Worm (Caenorhabditis elegans) whole organism, late embryonic: Measurements from ENCODE around the gene C39B5.2.

Source experiments
- C08G9.2 ChIP-seq: sonication (generic microtip); optimal IDR thresholded peaks from 2 replicates; lab custom pipeline; 2016; ENCODE audit warnings: mild to moderate bottlenecking, missing genetic modification characterization, moderate library complexity, missing compliant biosample characterization
- C38D4.7 ChIP-seq: fragments of 200-800 bp; sonication (Bioruptor generic); optimal IDR thresholded peaks from 2 replicates; lab custom pipeline; 2018; ENCODE audit warnings: mild to moderate bottlenecking, missing genetic modification characterization, moderate library complexity, missing compliant biosample characterization
- F13H6.1 ChIP-seq: sonication (generic microtip); optimal IDR thresholded peaks from 2 replicates; lab custom pipeline; 2016; ENCODE audit warnings: missing genetic modification characterization, missing compliant biosample characterization
- K09A11.1 ChIP-seq: sonication (generic microtip); optimal IDR thresholded peaks from 2 replicates; lab custom pipeline; 2017; ENCODE audit warnings: antibody characterized with exemption, mild to moderate bottlenecking, missing genetic modification characterization, missing compliant biosample characterization; ENCODE audit not compliant: insufficient read depth
- T23F11.4 ChIP-seq: fragments of 200-800 bp; sonication (Bioruptor generic); optimal IDR thresholded peaks from 2 replicates; lab custom pipeline; 2018; ENCODE audit warnings: mild to moderate bottlenecking, missing genetic modification characterization, missing compliant biosample characterization
- ceh-19 ChIP-seq: fragments of 200-800 bp; sonication (Bioruptor generic); optimal IDR thresholded peaks from 2 replicates; lab custom pipeline; 2018; ENCODE audit warnings: mild to moderate bottlenecking, missing genetic modification characterization, missing compliant biosample characterization
- ceh-2 ChIP-seq: sonication (generic microtip); optimal IDR thresholded peaks from 2 replicates; lab custom pipeline; 2016; ENCODE audit warnings: missing genotype, missing genetic modification characterization, missing compliant biosample characterization
- ceh-22 ChIP-seq: sonication (generic microtip); optimal IDR thresholded peaks from 2 replicates; lab custom pipeline; 2017; ENCODE audit warnings: missing biosample characterization, missing genetic modification characterization
- ceh-24 ChIP-seq: sonication (generic microtip); optimal IDR thresholded peaks from 2 replicates; lab custom pipeline; 2016; ENCODE audit warnings: mild to moderate bottlenecking, missing genetic modification characterization, missing compliant biosample characterization
- ceh-31 ChIP-seq: sonication (generic microtip); optimal IDR thresholded peaks from 2 replicates; lab custom pipeline; 2016; ENCODE audit warnings: missing genetic modification characterization, missing compliant biosample characterization
- ceh-45 ChIP-seq: fragments of 200-800 bp; sonication (Bioruptor generic); IDR thresholded peaks from 2 replicates; pipeline ENCODE4 v1.3.6; 2022; ENCODE audit warnings: missing genetic modification reagents, missing genetic modification characterization, missing compliant biosample characterization
- ceh-48 ChIP-seq: sonication (generic microtip); optimal IDR thresholded peaks from 2 replicates; lab custom pipeline; 2016; ENCODE audit warnings: missing genetic modification characterization, inconsistent platforms, missing compliant biosample characterization
- dmd-4 ChIP-seq: sonication (generic microtip); optimal IDR thresholded peaks from 2 replicates; lab custom pipeline; 2016; ENCODE audit warnings: borderline replicate concordance, missing genetic modification characterization, missing compliant biosample characterization
- dve-1 ChIP-seq: sonication (generic microtip); optimal IDR thresholded peaks from 2 replicates; lab custom pipeline; 2017; ENCODE audit warnings: antibody characterized with exemption, mild to moderate bottlenecking, missing genetic modification characterization, missing compliant biosample characterization
- elt-2 ChIP-seq: sonication (generic microtip); optimal IDR thresholded peaks from 2 replicates; lab custom pipeline; 2016; ENCODE audit warnings: missing genetic modification reagents, missing genetic modification characterization, missing compliant biosample characterization
- elt-4 ChIP-seq: sonication (generic microtip); optimal IDR thresholded peaks from 2 replicates; lab custom pipeline; 2016; ENCODE audit warnings: missing genetic modification characterization, missing compliant biosample characterization
- fax-1 ChIP-seq: sonication (generic microtip); optimal IDR thresholded peaks from 2 replicates; lab custom pipeline; 2016; ENCODE audit warnings: missing genotype, missing genetic modification characterization, missing compliant biosample characterization
- fkh-10 ChIP-seq: fragments of 150-350 bp; optimal IDR thresholded peaks from 2 replicates; lab custom pipeline; 2014; ENCODE audit warnings: missing biosample characterization, missing genetic modification reagents, missing genetic modification characterization
- fkh-6 ChIP-seq: sonication (generic microtip); optimal IDR thresholded peaks from 2 replicates; lab custom pipeline; 2016; ENCODE audit warnings: missing genetic modification characterization, missing compliant biosample characterization
- gmeb-2 ChIP-seq: sonication (generic microtip); optimal IDR thresholded peaks from 2 replicates; lab custom pipeline; 2016; ENCODE audit warnings: missing genetic modification characterization, inconsistent platforms, missing compliant biosample characterization
- hlh-13 ChIP-seq: fragments of 200-800 bp; sonication (Bioruptor generic); optimal IDR thresholded peaks from 2 replicates; lab custom pipeline; 2018; ENCODE audit warnings: mild to moderate bottlenecking, missing genetic modification characterization, missing compliant biosample characterization
- hlh-30 ChIP-seq: sonication (generic microtip); optimal IDR thresholded peaks from 2 replicates; lab custom pipeline; 2017; ENCODE audit warnings: antibody characterized with exemption, missing genetic modification characterization, missing compliant biosample characterization; ENCODE audit not compliant: insufficient read depth
- hlh-8 ChIP-seq: sonication (generic microtip); optimal IDR thresholded peaks from 2 replicates; lab custom pipeline; 2016; ENCODE audit warnings: missing genotype, missing genetic modification characterization, missing compliant biosample characterization
- lin-11 ChIP-seq: fragments of 200-800 bp; sonication (Bioruptor generic); optimal IDR thresholded peaks from 2 replicates; lab custom pipeline; 2018; ENCODE audit warnings: mild to moderate bottlenecking, missing genetic modification characterization, missing compliant biosample characterization
- madf-2 ChIP-seq: sonication (generic microtip); optimal IDR thresholded peaks from 2 replicates; lab custom pipeline; 2017; ENCODE audit warnings: missing genetic modification characterization, missing compliant biosample characterization
- nfya-1 ChIP-seq: sonication (generic microtip); optimal IDR thresholded peaks from 2 replicates; lab custom pipeline; 2017; ENCODE audit warnings: missing genetic modification characterization, mild to moderate bottlenecking, missing compliant biosample characterization, antibody characterized with exemption, moderate library complexity
- nhr-11 ChIP-seq: fragments of 150-350 bp; optimal IDR thresholded peaks from 2 replicates; lab custom pipeline; 2014; ENCODE audit warnings: missing biosample characterization, missing genetic modification characterization
- nhr-232 ChIP-seq: sonication (generic microtip); optimal IDR thresholded peaks from 2 replicates; lab custom pipeline; 2016; ENCODE audit warnings: missing genetic modification characterization, missing compliant biosample characterization
- pag-3 ChIP-seq: sonication (generic microtip); optimal IDR thresholded peaks from 2 replicates; lab custom pipeline; 2016; ENCODE audit warnings: missing compliant biosample characterization, missing genetic modification characterization, borderline replicate concordance
- pat-9 ChIP-seq: fragments of 200-800 bp; sonication (Bioruptor generic); optimal IDR thresholded peaks from 2 replicates; lab custom pipeline; 2018; ENCODE audit warnings: mild to moderate bottlenecking, missing genetic modification characterization, moderate library complexity, missing compliant biosample characterization
- pax-1 ChIP-seq: fragments of 150-350 bp; optimal IDR thresholded peaks from 2 replicates; lab custom pipeline; 2014; ENCODE audit warnings: missing biosample characterization, missing genetic modification characterization
- pha-4 ChIP-seq: fragments of 150-350 bp; optimal IDR thresholded peaks from 2 replicates; lab custom pipeline; 2018; ENCODE audit warnings: missing biosample characterization, missing genetic modification reagents, missing genetic modification characterization
- pqm-1 ChIP-seq: sonication (generic microtip); optimal IDR thresholded peaks from 2 replicates; lab custom pipeline; 2016; ENCODE audit warnings: missing genetic modification characterization, missing compliant biosample characterization
- rnt-1 ChIP-seq: sonication (generic microtip); optimal IDR thresholded peaks from 2 replicates; lab custom pipeline; 2016; ENCODE audit warnings: missing genetic modification characterization, missing compliant biosample characterization
- sdc-2 ChIP-seq: sonication (generic microtip); optimal IDR thresholded peaks from 2 replicates; lab custom pipeline; 2016; ENCODE audit warnings: missing genotype, missing genetic modification characterization, missing compliant biosample characterization
- sox-2 ChIP-seq: fragments of 200-800 bp; sonication (Bioruptor generic); IDR thresholded peaks from 2 replicates; pipeline ENCODE4 v1.3.6; 2022; ENCODE audit warnings: missing genetic modification reagents, missing genetic modification characterization, missing compliant biosample characterization
- syd-9 ChIP-seq: sonication (generic microtip); optimal IDR thresholded peaks from 2 replicates; lab custom pipeline; 2016; ENCODE audit warnings: mild to moderate bottlenecking, missing genetic modification characterization, moderate library complexity, missing compliant biosample characterization
- unc-55 ChIP-seq: sonication (generic microtip); optimal IDR thresholded peaks from 2 replicates; lab custom pipeline; 2017; ENCODE audit warnings: missing biosample characterization, missing genetic modification reagents, missing genetic modification characterization
- unc-86 ChIP-seq: sonication (generic microtip); optimal IDR thresholded peaks from 2 replicates; lab custom pipeline; 2016; ENCODE audit warnings: missing genetic modification characterization, missing compliant biosample characterization

The C39B5.2 gene

DNA sequence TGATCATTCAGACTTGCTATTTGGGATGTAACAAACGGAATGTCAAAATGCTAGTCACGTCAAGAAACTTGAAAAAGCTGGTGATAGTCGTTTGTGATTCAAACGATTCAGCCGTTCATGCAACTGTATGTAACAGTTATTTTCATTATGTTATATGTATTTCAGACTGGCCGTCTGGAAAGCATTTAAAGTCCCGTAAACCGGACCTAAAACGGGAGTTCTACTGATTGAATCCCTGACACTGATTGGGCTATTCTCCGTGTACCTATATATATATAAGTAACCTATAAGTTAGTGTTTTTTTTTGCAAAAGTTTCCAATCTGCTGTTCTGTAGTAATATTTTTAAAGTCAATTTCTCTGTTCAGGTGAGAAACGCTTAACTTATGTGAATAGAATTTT lies 8.9 kb downstream of the C39B5.2 start:
- TF ChIP-seq ceh-22 (tag; lab: Kevin White, UChicago) (no peak), F13H6.1 (tag; lab: Kevin White, UChicago) (no peak), fax-1 (tag; lab: Kevin White, UChicago) (no peak), lin-11 (no peak), pag-3 (no peak), ceh-48 (tag; lab: Kevin White, UChicago) (no peak)

- no peak for TF ChIP-seq hlh-13 (GFP tag; lab: Kevin White, UChicago)
- TF ChIP-seq, all 69 proteins: peak for 0
Measured at ce11 chrIII:2245727-2246126, 11.0 kb downstream of the C39B5.2 start, which contains the start of gene srd-67. Gene srd-67, minus strand, starts transcription at chrIII:2245827.

- TF ChIP-seq T23F11.4 (GFP tag; lab: Kevin White, UChicago) = no peak
- no peak for TF ChIP-seq nhr-232
- TF ChIP-seq sdc-2 (tag; lab: Kevin White, UChicago) = no peak
- no peak for TF ChIP-seq unc-55 (GFP tag; lab: Kevin White, UChicago)
- TF ChIP-seq nfya-1 = no peak
- no peak for TF ChIP-seq ceh-24
- no peak for TF ChIP-seq pat-9 (tag; lab: Kevin White, UChicago)
- no peak for TF ChIP-seq fkh-6 (tag; lab: Kevin White, UChicago)
- TF ChIP-seq ceh-31 (tag; lab: Kevin White, UChicago) = no peak
- no peak for TF ChIP-seq sox-2
- no peak for TF ChIP-seq ceh-19 (GFP tag; lab: Kevin White, UChicago)
- TF ChIP-seq pqm-1 (tag; lab: Kevin White, UChicago) = no peak
- no peak for TF ChIP-seq dmd-4 (tag; lab: Kevin White, UChicago)
- no peak for TF ChIP-seq ceh-48 (tag; lab: Kevin White, UChicago)
- TF ChIP-seq rnt-1 (tag; lab: Kevin White, UChicago) = no peak
- no peak for TF ChIP-seq gmeb-2
- TF ChIP-seq C08G9.2 (tag; lab: Kevin White, UChicago) = no peak
Measured at ce11 chrIII:2251348-2251747, 16.7 kb downstream of the C39B5.2 start, which contains the start of gene fbxa-7. Gene fbxa-7, minus strand, starts transcription at chrIII:2251448.

DNA sequence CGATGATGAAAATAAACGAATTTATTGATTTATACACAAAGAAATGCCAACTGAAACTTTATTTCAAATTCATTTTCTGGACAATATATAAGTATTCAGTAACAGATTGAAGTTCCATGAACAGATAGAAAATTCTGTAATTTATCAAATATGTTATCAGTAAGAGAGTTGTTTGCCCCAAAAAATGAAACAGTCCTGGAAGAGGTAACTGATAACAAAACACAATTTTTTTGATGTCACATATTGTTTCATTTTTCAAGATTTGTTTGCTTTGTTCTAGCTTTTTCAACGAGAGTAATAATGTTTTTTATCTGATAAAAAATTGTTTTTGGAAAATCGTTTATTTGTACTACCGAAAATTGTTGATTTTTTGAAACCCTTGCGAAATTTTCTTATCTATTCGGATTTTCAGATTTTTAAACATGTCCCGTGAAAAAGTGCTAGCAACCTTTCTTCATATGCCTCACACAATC lies 18.4 kb downstream of the C39B5.2 start, which contains the start of gene fbxa-73:
fbxa-73 (plus strand) TSS at position 423 of the 473 bp plus-strand sequence.
- TF ChIP-seq elt-2 = peak; percentile 53
- no peak for TF ChIP-seq syd-9 (tag; lab: Kevin White, UChicago)

DNA sequence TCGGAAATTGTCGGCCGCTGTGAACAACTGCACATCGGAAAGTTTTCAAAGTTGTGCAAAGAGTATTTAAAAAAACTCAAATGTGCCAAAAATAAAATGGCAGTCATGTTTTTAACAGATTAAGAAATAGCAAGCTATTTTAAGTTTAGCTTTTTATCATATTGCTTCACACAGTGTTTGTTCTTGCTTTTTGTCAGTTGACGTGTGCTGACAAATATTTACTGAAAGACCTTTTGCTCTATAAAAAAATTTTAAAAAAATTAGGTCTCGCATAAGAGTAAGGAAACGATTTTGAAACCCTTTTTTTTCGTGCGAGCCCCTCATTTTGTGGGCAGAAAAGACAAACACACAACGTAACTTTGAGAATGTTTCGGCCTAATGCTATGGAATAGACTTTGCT lies 20.8 kb downstream of the C39B5.2 start, which contains the start of gene fbxa-71:
fbxa-71 (plus strand) TSS at position 301 of the 400 bp plus-strand sequence.
- TF ChIP-seq hlh-8 = no peak
- TF ChIP-seq pax-1 (tag; lab: Kevin White, UChicago) = no peak
- no peak for TF ChIP-seq dve-1 (tag; lab: Kevin White, UChicago)
- no peak for TF ChIP-seq fax-1 (tag; lab: Kevin White, UChicago)
- TF ChIP-seq nhr-11 (tag; lab: Kevin White, UChicago) = no peak
- no peak for TF ChIP-seq C38D4.7 (GFP tag; lab: Kevin White, UChicago)
- no peak for TF ChIP-seq unc-86
- no peak for TF ChIP-seq elt-4
- no peak for TF ChIP-seq elt-2
- no peak for TF ChIP-seq pha-4 (tag; lab: Kevin White, UChicago)
- TF ChIP-seq sox-2 = no peak

- no peak for TF ChIP-seq K09A11.1 (tag; lab: Kevin White, UChicago)
- no peak for TF ChIP-seq ceh-45 (GFP tag; lab: Robert Waterston, UW)
- TF ChIP-seq rnt-1 (tag; lab: Kevin White, UChicago) = no peak
- no peak for TF ChIP-seq ceh-24
- no peak for TF ChIP-seq madf-2 (tag; lab: Kevin White, UChicago)
- no peak for TF ChIP-seq hlh-30
- TF ChIP-seq lin-11 = no peak
- no peak for TF ChIP-seq C08G9.2 (tag; lab: Kevin White, UChicago)
- no peak for TF ChIP-seq fkh-10 (GFP tag; lab: Kevin White, UChicago)
- TF ChIP-seq ceh-2 = no peak
- no peak for TF ChIP-seq fax-1 (tag; lab: Kevin White, UChicago)
- TF ChIP-seq, all 69 proteins: peak for 0
Measured at ce11 chrIII:2258863-2259262, 24.2 kb downstream of the C39B5.2 start, which contains the start of gene fbxa-43. Gene fbxa-43, minus strand, starts transcription at chrIII:2258963.
